Worm (Caenorhabditis elegans) whole organism, mixed stage, embryonic: Measurements from ENCODE around the gene fce-2.

Experiments used
- drap-1 ChIP-seq: fragments of 200-800 bp; sonication (Bioruptor generic); optimal IDR thresholded peaks from 3 replicates; lab custom pipeline; 2018; ENCODE audit warnings: mild to moderate bottlenecking, missing genetic modification characterization, missing compliant biosample characterization
- elt-3 ChIP-seq: fragments of 150-350 bp; optimal IDR thresholded peaks from 2 replicates; lab custom pipeline; 2014; ENCODE audit warnings: missing biosample characterization, missing genetic modification characterization
- lin-13 ChIP-seq: fragments of 150-350 bp; optimal IDR thresholded peaks from 2 replicates; lab custom pipeline; 2014; ENCODE audit warnings: missing biosample characterization, missing genetic modification characterization
- lsy-2 ChIP-seq: fragments of 150-350 bp; optimal IDR thresholded peaks from 2 replicates; lab custom pipeline; 2014; ENCODE audit warnings: missing biosample characterization, missing genetic modification characterization
- mab-5 ChIP-seq: fragments of 150-350 bp; optimal IDR thresholded peaks from 2 replicates; lab custom pipeline; 2014; ENCODE audit warnings: missing biosample characterization, missing genetic modification characterization
- mep-1 ChIP-seq: fragments of 150-350 bp; optimal IDR thresholded peaks from 2 replicates; lab custom pipeline; 2017; ENCODE audit warnings: missing biosample characterization, missing genetic modification reagents, missing genetic modification characterization, inconsistent platforms
- mls-2 ChIP-seq: sonication (generic microtip); optimal IDR thresholded peaks from 2 replicates; lab custom pipeline; 2016; ENCODE audit warnings: mild to moderate bottlenecking, missing genetic modification characterization, moderate library complexity, missing compliant biosample characterization
- nhr-28 ChIP-seq: fragments of 150-350 bp; optimal IDR thresholded peaks from 2 replicates; lab custom pipeline; 2014; ENCODE audit warnings: missing biosample characterization, missing genetic modification characterization
- nhr-76 ChIP-seq: sonication (generic microtip); optimal IDR thresholded peaks from 2 replicates; lab custom pipeline; 2017; ENCODE audit warnings: missing biosample characterization, missing genetic modification characterization
- snpc-4 ChIP-seq: fragments of 150-350 bp; optimal IDR thresholded peaks from 2 replicates; lab custom pipeline; 2014; ENCODE audit warnings: missing biosample characterization, missing genetic modification characterization
- unc-62 ChIP-seq: fragments of 150-350 bp; optimal IDR thresholded peaks from 2 replicates; lab custom pipeline; 2014; ENCODE audit warnings: missing biosample characterization, missing genetic modification reagents, missing genetic modification characterization
- ztf-11 ChIP-seq: fragments of 150-350 bp; optimal IDR thresholded peaks from 2 replicates; lab custom pipeline; 2014; ENCODE audit warnings: missing biosample characterization, missing genetic modification characterization

ce11 chrV:20415415-20415814, 9.7 kb upstream of the fce-2 start:
- TF ChIP-seq nhr-76 (tag; lab: Kevin White, UChicago) (no peak), drap-1 (no peak), mab-5 (tag; lab: Kevin White, UChicago) (no peak), elt-3 (no peak), ztf-11 (tag; lab: Kevin White, UChicago) (no peak), snpc-4 (tag; lab: Kevin White, UChicago) (no peak), unc-62 (no peak), mls-2 (no peak), lin-13 (tag; lab: Kevin White, UChicago) (no peak), nhr-28 (tag; lab: Kevin White, UChicago) (no peak), lsy-2 (tag; lab: Kevin White, UChicago) (no peak), mep-1 (no peak)
